Worm (Caenorhabditis elegans) whole organism, mixed stage, embryonic: ENCODE measurements around the gene ggtb-1.

Experiments used
- M03D4.4 ChIP-seq: sonication (generic microtip); optimal IDR thresholded peaks from 2 replicates; lab custom pipeline; 2017; ENCODE audit warnings: mild to moderate bottlenecking, missing genetic modification characterization, missing compliant biosample characterization
- bed-3 ChIP-seq: fragments of 200-800 bp; sonication (Bioruptor generic); optimal IDR thresholded peaks from 3 replicates; lab custom pipeline; 2018; ENCODE audit warnings: mild to moderate bottlenecking, missing genetic modification characterization, moderate library complexity, missing compliant biosample characterization
- blmp-1 ChIP-seq: fragments of 150-350 bp; optimal IDR thresholded peaks from 2 replicates; lab custom pipeline; 2014; ENCODE audit warnings: missing biosample characterization, missing genetic modification characterization
- ceh-39 ChIP-seq: fragments of 150-350 bp; optimal IDR thresholded peaks from 2 replicates; lab custom pipeline; 2014; ENCODE audit warnings: missing biosample characterization, missing genetic modification characterization
- ceh-43 ChIP-seq: fragments of 200-800 bp; sonication (Bioruptor generic); optimal IDR thresholded peaks from 2 replicates; lab custom pipeline; 2018; ENCODE audit warnings: mild to moderate bottlenecking, missing genetic modification characterization, moderate library complexity, missing compliant biosample characterization
- ceh-83 ChIP-seq: fragments of 200-800 bp; sonication (Bioruptor generic); optimal IDR thresholded peaks from 2 replicates; lab custom pipeline; 2018; ENCODE audit warnings: mild to moderate bottlenecking, missing genetic modification characterization, missing compliant biosample characterization
- ces-1 ChIP-seq: fragments of 150-350 bp; optimal IDR thresholded peaks from 2 replicates; lab custom pipeline; 2014; ENCODE audit warnings: missing biosample characterization, missing genetic modification reagents, missing genetic modification characterization
- cnd-1 ChIP-seq: fragments of 200-800 bp; sonication (Bioruptor generic); optimal IDR thresholded peaks from 2 replicates; lab custom pipeline; 2018; ENCODE audit warnings: mild to moderate bottlenecking, missing genetic modification characterization, missing compliant biosample characterization
- drap-1 ChIP-seq: fragments of 200-800 bp; sonication (Bioruptor generic); optimal IDR thresholded peaks from 3 replicates; lab custom pipeline; 2018; ENCODE audit warnings: mild to moderate bottlenecking, missing genetic modification characterization, missing compliant biosample characterization
- elt-1 ChIP-seq: sonication (generic microtip); optimal IDR thresholded peaks from 2 replicates; lab custom pipeline; 2017; ENCODE audit warnings: missing genetic modification characterization, mild to moderate bottlenecking, missing compliant biosample characterization, antibody characterized with exemption, moderate library complexity, borderline replicate concordance; ENCODE audit not compliant: insufficient read depth
- elt-3 ChIP-seq: fragments of 150-350 bp; optimal IDR thresholded peaks from 2 replicates; lab custom pipeline; 2014; ENCODE audit warnings: missing biosample characterization, missing genetic modification characterization
- flh-1 ChIP-seq: fragments of 200-800 bp; sonication (Bioruptor generic); optimal IDR thresholded peaks from 2 replicates; lab custom pipeline; 2018; ENCODE audit warnings: mild to moderate bottlenecking, missing genetic modification characterization, moderate library complexity, missing compliant biosample characterization
- ham-2 ChIP-seq: fragments of 200-800 bp; sonication (Bioruptor generic); optimal IDR thresholded peaks from 2 replicates; lab custom pipeline; 2018; ENCODE audit warnings: mild to moderate bottlenecking, missing genetic modification characterization, missing compliant biosample characterization
- hlh-1 ChIP-seq: fragments of 150-350 bp; optimal IDR thresholded peaks from 2 replicates; lab custom pipeline; 2014; ENCODE audit warnings: missing biosample characterization, missing genetic modification reagents, missing genetic modification characterization
- lin-13 ChIP-seq: fragments of 150-350 bp; optimal IDR thresholded peaks from 2 replicates; lab custom pipeline; 2014; ENCODE audit warnings: missing biosample characterization, missing genetic modification characterization
- lin-32 ChIP-seq: fragments of 200-800 bp; sonication (Bioruptor generic); optimal IDR thresholded peaks from 2 replicates; lab custom pipeline; 2018; ENCODE audit warnings: mild to moderate bottlenecking, missing genetic modification characterization, missing compliant biosample characterization
- lsy-2 ChIP-seq: fragments of 150-350 bp; optimal IDR thresholded peaks from 2 replicates; lab custom pipeline; 2014; ENCODE audit warnings: missing biosample characterization, missing genetic modification characterization
- mab-5 ChIP-seq: fragments of 150-350 bp; optimal IDR thresholded peaks from 2 replicates; lab custom pipeline; 2014; ENCODE audit warnings: missing biosample characterization, missing genetic modification characterization
- mep-1 ChIP-seq: fragments of 150-350 bp; optimal IDR thresholded peaks from 2 replicates; lab custom pipeline; 2017; ENCODE audit warnings: missing biosample characterization, missing genetic modification reagents, missing genetic modification characterization, inconsistent platforms
- mls-2 ChIP-seq: sonication (generic microtip); optimal IDR thresholded peaks from 2 replicates; lab custom pipeline; 2016; ENCODE audit warnings: mild to moderate bottlenecking, missing genetic modification characterization, moderate library complexity, missing compliant biosample characterization
- nhr-12 ChIP-seq: fragments of 150-350 bp; optimal IDR thresholded peaks from 2 replicates; lab custom pipeline; 2014; ENCODE audit warnings: missing biosample characterization, missing genetic modification characterization
- nhr-2 ChIP-seq: fragments of 150-350 bp; optimal IDR thresholded peaks from 2 replicates; lab custom pipeline; 2014; ENCODE audit warnings: missing biosample characterization, missing genetic modification characterization
- nhr-237 ChIP-seq: fragments of 150-350 bp; optimal IDR thresholded peaks from 2 replicates; lab custom pipeline; 2014; ENCODE audit warnings: missing biosample characterization, missing genetic modification characterization
- nhr-76 ChIP-seq: sonication (generic microtip); optimal IDR thresholded peaks from 2 replicates; lab custom pipeline; 2017; ENCODE audit warnings: missing biosample characterization, missing genetic modification characterization
- pha-4 ChIP-seq: fragments of 150-350 bp; optimal IDR thresholded peaks from 2 replicates; lab custom pipeline; 2018; ENCODE audit warnings: missing biosample characterization, missing genetic modification reagents, missing genetic modification characterization
- sem-2 ChIP-seq: fragments of 200-800 bp; sonication (Bioruptor generic); optimal IDR thresholded peaks from 2 replicates; lab custom pipeline; 2018; ENCODE audit warnings: mild to moderate bottlenecking, missing genetic modification characterization, missing compliant biosample characterization
- sptf-1 ChIP-seq: sonication (generic microtip); optimal IDR thresholded peaks from 2 replicates; lab custom pipeline; 2017; ENCODE audit warnings: mild to moderate bottlenecking, missing genetic modification characterization, moderate library complexity, missing compliant biosample characterization
- unc-120 ChIP-seq: sonication (generic microtip); optimal IDR thresholded peaks from 2 replicates; lab custom pipeline; 2017; ENCODE audit warnings: missing genetic modification characterization, missing compliant biosample characterization; ENCODE audit not compliant: poor library complexity, severe bottlenecking
- unc-39 ChIP-seq: fragments of 150-350 bp; optimal IDR thresholded peaks from 2 replicates; lab custom pipeline; 2014; ENCODE audit warnings: missing biosample characterization, missing genetic modification characterization
- zip-8 ChIP-seq: fragments of 150-350 bp; optimal IDR thresholded peaks from 2 replicates; lab custom pipeline; 2014; ENCODE audit warnings: missing biosample characterization, missing genetic modification characterization
- ztf-11 ChIP-seq: fragments of 150-350 bp; optimal IDR thresholded peaks from 2 replicates; lab custom pipeline; 2014; ENCODE audit warnings: missing biosample characterization, missing genetic modification characterization

The ggtb-1 gene

ce11 chrIII:7179538-7180301 lies 46.2 kb downstream of the ggtb-1 start, which contains the start of the genes rps-14 and rpl-36:
Gene rps-14 (minus strand): TSS chrIII:7179588.
Gene rpl-36 (plus strand): TSS chrIII:7180251.
- peak; percentile 86 for TF ChIP-seq pha-4 (tag; lab: Kevin White, UChicago)
- no peak for TF ChIP-seq ham-2 (GFP tag; lab: Kevin White, UChicago)
- peak; percentile 15 for TF ChIP-seq blmp-1 (tag; lab: Kevin White, UChicago)
- TF ChIP-seq unc-120 (tag; lab: Kevin White, UChicago) = no peak
- TF ChIP-seq zip-8 (tag; lab: Kevin White, UChicago) = no peak
- TF ChIP-seq sptf-1 (tag; lab: Kevin White, UChicago) = peak; percentile 57
- no peak for TF ChIP-seq nhr-12
- TF ChIP-seq elt-3 (tag; lab: Kevin White, UChicago) = no peak
- no peak for TF ChIP-seq drap-1 (GFP tag; lab: Kevin White, UChicago)
- TF ChIP-seq ces-1 (GFP tag; lab: Kevin White, UChicago) = peak; percentile 41
- peak; percentile 16 for TF ChIP-seq nhr-2 (tag; lab: Kevin White, UChicago)
- peak; percentile 66 for TF ChIP-seq M03D4.4 (tag; lab: Kevin White, UChicago)
- no peak for TF ChIP-seq bed-3 (GFP tag; lab: Kevin White, UChicago)
- TF ChIP-seq ztf-11 (tag; lab: Kevin White, UChicago) = no peak
- TF ChIP-seq sem-2 (GFP tag; lab: Kevin White, UChicago) = no peak
- peak; percentile 92 for TF ChIP-seq nhr-237
- peak; percentile 87 for TF ChIP-seq lin-13 (tag; lab: Kevin White, UChicago)
- TF ChIP-seq flh-1 (GFP tag; lab: Kevin White, UChicago) = no peak
- no peak for TF ChIP-seq lin-32 (GFP tag; lab: Kevin White, UChicago)
- TF ChIP-seq nhr-76 (tag; lab: Kevin White, UChicago) = no peak
- TF ChIP-seq hlh-1 (tag; lab: Kevin White, UChicago) = peak; percentile 4
- peak; percentile 86 for TF ChIP-seq lsy-2 (tag; lab: Kevin White, UChicago)
- TF ChIP-seq ceh-39 (tag; lab: Kevin White, UChicago) = peak; percentile 76
- peak; percentile 91 for TF ChIP-seq mep-1 (tag; lab: Kevin White, UChicago)

- TF ChIP-seq ztf-11 (tag; lab: Kevin White, UChicago) (no peak), nhr-12 (no peak), ham-2 (GFP tag; lab: Kevin White, UChicago) (no peak), mab-5 (tag; lab: Kevin White, UChicago) (no peak)
Observed at ce11 chrIII:7180613-7181012, 47.0 kb downstream of the ggtb-1 start, which contains the start of gene ndab-2. Gene ndab-2 (plus strand): TSS chrIII:7180752.

ce11 chrIII:7181822-7182221 lies 48.3 kb downstream of the ggtb-1 start, which contains the start of gene epg-4:
Gene epg-4 (plus strand): TSS chrIII:7182167.
- TF ChIP-seq nhr-12 (no peak), elt-1 (tag; lab: Kevin White, UChicago) (no peak), lin-13 (tag; lab: Kevin White, UChicago) (no peak), mls-2 (tag; lab: Kevin White, UChicago) (peak; percentile 12), ces-1 (GFP tag; lab: Kevin White, UChicago) (no peak), unc-120 (tag; lab: Kevin White, UChicago) (no peak), mab-5 (tag; lab: Kevin White, UChicago) (no peak), cnd-1 (tag; lab: Kevin White, UChicago) (no peak), nhr-76 (tag; lab: Kevin White, UChicago) (no peak), ceh-43 (GFP tag; lab: Kevin White, UChicago) (no peak), ceh-39 (tag; lab: Kevin White, UChicago) (no peak), hlh-1 (tag; lab: Kevin White, UChicago) (peak; percentile 8), lsy-2 (tag; lab: Kevin White, UChicago) (peak; percentile 7), sptf-1 (tag; lab: Kevin White, UChicago) (peak; percentile 41), mep-1 (tag; lab: Kevin White, UChicago) (peak; percentile 67), nhr-2 (tag; lab: Kevin White, UChicago) (no peak), pha-4 (tag; lab: Kevin White, UChicago) (no peak), ceh-83 (GFP tag; lab: Kevin White, UChicago) (no peak)

ce11 chrIII:7184022-7184421 lies 50.5 kb downstream of the ggtb-1 start, which contains the start of gene yju-2:
Gene yju-2 (plus strand): TSS chrIII:7184336.
- peak; percentile 4 for TF ChIP-seq sptf-1 (tag; lab: Kevin White, UChicago)
- TF ChIP-seq ces-1 (GFP tag; lab: Kevin White, UChicago) = peak; percentile 69
- TF ChIP-seq cnd-1 (tag; lab: Kevin White, UChicago) = no peak
- TF ChIP-seq ceh-83 (GFP tag; lab: Kevin White, UChicago) = no peak
- peak; percentile 47 for TF ChIP-seq nhr-237
- no peak for TF ChIP-seq unc-39 (tag; lab: Kevin White, UChicago)
- peak; percentile 70 for TF ChIP-seq lsy-2 (tag; lab: Kevin White, UChicago)
- no peak for TF ChIP-seq lin-32 (GFP tag; lab: Kevin White, UChicago)
- peak; percentile 82 for TF ChIP-seq pha-4 (tag; lab: Kevin White, UChicago)
- peak; percentile 24 for TF ChIP-seq ceh-39 (tag; lab: Kevin White, UChicago)
